Worm (Caenorhabditis elegans) whole organism, late embryonic: ENCODE data around the gene T28C6.8.

ENCODE experiments used
- C38D4.7 ChIP-seq: fragments of 200-800 bp; sonication (Bioruptor generic); optimal IDR thresholded peaks from 2 replicates; lab custom pipeline; 2018; ENCODE audit warnings: mild to moderate bottlenecking, missing genetic modification characterization, moderate library complexity, missing compliant biosample characterization
- ama-1 ChIP-seq: fragments of 150-350 bp; optimal IDR thresholded peaks from 2 replicates; lab custom pipeline; 2014
- ceh-14 ChIP-seq: sonication (generic microtip); optimal IDR thresholded peaks from 2 replicates; lab custom pipeline; 2016; ENCODE audit warnings: missing genotype, missing genetic modification characterization, missing compliant biosample characterization
- ceh-2 ChIP-seq: sonication (generic microtip); optimal IDR thresholded peaks from 2 replicates; lab custom pipeline; 2016; ENCODE audit warnings: missing genotype, missing genetic modification characterization, missing compliant biosample characterization
- ceh-30 ChIP-seq: fragments of 150-350 bp; optimal IDR thresholded peaks from 2 replicates; lab custom pipeline; 2014; ENCODE audit warnings: missing biosample characterization, missing genetic modification characterization
- hlh-6 ChIP-seq: sonication (generic microtip); optimal IDR thresholded peaks from 2 replicates; lab custom pipeline; 2016; ENCODE audit warnings: missing genotype, missing genetic modification characterization, missing compliant biosample characterization
- nfya-1 ChIP-seq: sonication (generic microtip); optimal IDR thresholded peaks from 2 replicates; lab custom pipeline; 2017; ENCODE audit warnings: missing genetic modification characterization, mild to moderate bottlenecking, missing compliant biosample characterization, antibody characterized with exemption, moderate library complexity
- nhr-11 ChIP-seq: fragments of 150-350 bp; optimal IDR thresholded peaks from 2 replicates; lab custom pipeline; 2014; ENCODE audit warnings: missing biosample characterization, missing genetic modification characterization
- pha-4 ChIP-seq: fragments of 150-350 bp; optimal IDR thresholded peaks from 2 replicates; lab custom pipeline; 2018; ENCODE audit warnings: missing biosample characterization, missing genetic modification reagents, missing genetic modification characterization
- rnt-1 ChIP-seq: sonication (generic microtip); optimal IDR thresholded peaks from 2 replicates; lab custom pipeline; 2016; ENCODE audit warnings: missing genetic modification characterization, missing compliant biosample characterization

ce11 chrIV:8820041-8820440 is 10.5 kb downstream of the T28C6.8 start, which contains the start of gene T28C6.3:
- TF ChIP-seq nhr-11 (tag; lab: Kevin White, UChicago) = no peak
- no peak for TF ChIP-seq ceh-30 (tag; lab: Kevin White, UChicago)
- no peak for TF ChIP-seq pha-4 (tag; lab: Kevin White, UChicago)
- TF ChIP-seq rnt-1 (tag; lab: Kevin White, UChicago) = no peak
- TF ChIP-seq ceh-2 = no peak
- TF ChIP-seq nfya-1 (tag; lab: Kevin White, UChicago) = no peak
- TF ChIP-seq ama-1 = no peak
- no peak for TF ChIP-seq ceh-14 (tag; lab: Kevin White, UChicago)
- no peak for TF ChIP-seq hlh-6
- no peak for TF ChIP-seq C38D4.7 (GFP tag; lab: Kevin White, UChicago)
